Fruit fly (Drosophila melanogaster): ENCODE results near the gene CG34132.

DNA sequence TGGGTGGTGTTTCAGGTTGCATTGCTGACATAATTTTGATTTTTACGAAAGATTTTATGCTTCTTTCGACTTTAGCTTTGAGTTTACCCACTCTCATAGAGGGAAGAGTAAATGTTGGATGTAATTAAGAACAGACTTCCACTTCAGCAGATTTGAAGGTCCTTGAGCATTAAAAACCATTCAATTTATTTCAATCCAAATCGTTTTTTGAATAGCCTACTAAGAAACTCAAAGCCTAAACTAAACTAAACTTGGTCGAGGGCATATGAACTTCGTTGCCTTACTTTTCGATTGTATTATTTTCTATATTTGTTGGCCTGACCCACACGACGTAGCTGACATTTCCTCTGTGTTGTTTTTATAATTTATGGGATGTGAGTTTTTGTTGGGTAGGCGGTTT, 27.6 kb downstream of the CG34132 start:
- TF ChIP-seq h (optimal IDR thresholded peaks at IDR 0.05): no peak
- no peak for TF ChIP-seq Sin3A (optimal IDR thresholded peaks at IDR 0.05)
- no peak for TF ChIP-seq psq (optimal IDR thresholded peaks at IDR 0.05)
- no peak for TF ChIP-seq Myc (optimal IDR thresholded peaks at IDR 0.05)
- no peak for TF ChIP-seq ttk (optimal IDR thresholded peaks at IDR 0.05)
